Fruit fly (Drosophila melanogaster) whole organism, embryonic: Measurements from ENCODE around the gene bsk.
A peak's percentile ranks its signal among the peaks of the same experiment; 100 is the strongest.

ENCODE experiments used
- BEAF-32 ChIP-seq: fragments of 200-800 bp; sonication (Bioruptor generic); optimal IDR thresholded peaks from 3 replicates; lab custom pipeline; 2017; ENCODE audit warnings: missing biosample characterization, missing genetic modification characterization, mild to moderate bottlenecking, moderate library complexity, missing genetic modification reagents
- BtbVII ChIP-seq: fragments of 200-800 bp; sonication (Bioruptor generic); optimal IDR thresholded peaks from 3 replicates; lab custom pipeline; 2017; ENCODE audit warnings: missing biosample characterization, mild to moderate bottlenecking, missing genetic modification characterization
- CG10959 ChIP-seq: fragments of 200-800 bp; sonication (Bioruptor generic); IDR thresholded peaks from 2 replicates; pipeline ENCODE4 v1.3.6; 2022; ENCODE audit warnings: missing biosample characterization, missing genetic modification characterization
- CG11398 ChIP-seq: fragments of 200-800 bp; sonication (Bioruptor generic); optimal IDR thresholded peaks from 2 replicates; lab custom pipeline; 2016; ENCODE audit warnings: missing biosample characterization, missing genetic modification characterization
- CG13424 ChIP-seq: fragments of 200-800 bp; sonication (Bioruptor generic); optimal IDR thresholded peaks from 2 replicates; lab custom pipeline; 2019; ENCODE audit warnings: missing biosample characterization, mild to moderate bottlenecking, missing genetic modification characterization, moderate library complexity
- CG14050 ChIP-seq: fragments of 200-800 bp; sonication (Bioruptor generic); IDR thresholded peaks from 3 replicates; pipeline ENCODE4 v1.3.6; 2022; ENCODE audit warnings: missing biosample characterization, missing genetic modification characterization
- CG14860 ChIP-seq: fragments of 200-800 bp; sonication (Bioruptor generic); IDR thresholded peaks from 3 replicates; pipeline ENCODE4 v1.3.6; 2022; ENCODE audit warnings: missing biosample characterization, missing genetic modification characterization; ENCODE audit not compliant: partially characterized antibody
- CG18619 ChIP-seq: fragments of 200-800 bp; sonication (Bioruptor generic); optimal IDR thresholded peaks from 3 replicates; lab custom pipeline; 2017; ENCODE audit warnings: missing biosample characterization, mild to moderate bottlenecking, missing genetic modification characterization
- CG2116 ChIP-seq: fragments of 200-800 bp; sonication (Bioruptor generic); optimal IDR thresholded peaks from 3 replicates; lab custom pipeline; 2018; ENCODE audit warnings: missing biosample characterization, mild to moderate bottlenecking, missing genetic modification characterization
- CG2875 ChIP-seq: fragments of 200-800 bp; sonication (Bioruptor generic); optimal IDR thresholded peaks from 2 replicates; lab custom pipeline; 2017; ENCODE audit warnings: missing biosample characterization, mild to moderate bottlenecking, missing genetic modification characterization, missing genetic modification reagents
- CG30020 ChIP-seq: fragments of 200-800 bp; optimal IDR thresholded peaks from 2 replicates; lab custom pipeline; 2019; ENCODE audit warnings: missing biosample characterization, mild to moderate bottlenecking, missing genetic modification characterization, moderate library complexity
- CG31441 ChIP-seq: fragments of 200-800 bp; sonication (Bioruptor generic); IDR thresholded peaks from 2 replicates; pipeline ENCODE4 v1.3.6; 2022; ENCODE audit warnings: missing biosample characterization, missing genetic modification characterization
- CG3163 ChIP-seq: fragments of 200-800 bp; sonication (Bioruptor generic); optimal IDR thresholded peaks from 3 replicates; lab custom pipeline; 2016; ENCODE audit warnings: missing biosample characterization, missing genetic modification characterization
- CG3281 ChIP-seq: fragments of 200-800 bp; sonication (Bioruptor generic); optimal IDR thresholded peaks from 3 replicates; lab custom pipeline; 2017; ENCODE audit warnings: missing biosample characterization, mild to moderate bottlenecking, missing genetic modification characterization
- CG33557 ChIP-seq: fragments of 200-800 bp; sonication (Bioruptor generic); optimal IDR thresholded peaks from 2 replicates; lab custom pipeline; 2019; ENCODE audit warnings: missing biosample characterization, mild to moderate bottlenecking, missing genetic modification characterization, moderate library complexity
- CG4328 ChIP-seq: fragments of 200-800 bp; sonication (Bioruptor generic); optimal IDR thresholded peaks from 3 replicates; lab custom pipeline; 2017; ENCODE audit warnings: missing biosample characterization, missing genetic modification reagents, missing genetic modification characterization
- CG8290 ChIP-seq, 3 experiments: fragments of 200-800 bp; sonication (Bioruptor generic); optimal IDR thresholded peaks; 2 replicates each; lab custom pipeline; 2016 to 2019; ENCODE audit warnings: missing biosample characterization in 3 of 3, missing genetic modification characterization in 3 of 3, mild to moderate bottlenecking in 2 of 3, moderate library complexity in 1 of 3
- CkIIα-i1 ChIP-seq: fragments of 200-800 bp; sonication (Bioruptor generic); IDR thresholded peaks from 2 replicates; pipeline ENCODE4 v1.3.6; 2022; ENCODE audit warnings: missing biosample characterization, missing genetic modification characterization
- CrebB ChIP-seq: fragments of 200-800 bp; sonication (Bioruptor generic); optimal IDR thresholded peaks from 3 replicates; lab custom pipeline; 2018; ENCODE audit warnings: missing biosample characterization, mild to moderate bottlenecking, missing genetic modification characterization
- Deaf1 ChIP-seq: fragments of 200-800 bp; optimal IDR thresholded peaks from 3 replicates; lab custom pipeline; 2019; ENCODE audit warnings: missing biosample characterization, mild to moderate bottlenecking, missing genetic modification characterization, moderate library complexity
- Dll ChIP-seq: fragments of 200-800 bp; sonication (Bioruptor generic); IDR thresholded peaks from 4 replicates; pipeline ENCODE4 v1.3.6; 2022; ENCODE audit warnings: missing biosample characterization, missing genetic modification characterization; ENCODE audit not compliant: partially characterized antibody
- HLH54F ChIP-seq: fragments of 200-800 bp; sonication (Bioruptor generic); optimal IDR thresholded peaks from 3 replicates; lab custom pipeline; 2016; ENCODE audit warnings: missing biosample characterization, missing genetic modification characterization
- MESR4 ChIP-seq: fragments of 200-800 bp; sonication (Bioruptor generic); optimal IDR thresholded peaks from 2 replicates; lab custom pipeline; 2018; ENCODE audit warnings: missing biosample characterization, mild to moderate bottlenecking, missing genetic modification characterization, moderate library complexity
- NC2α ChIP-seq: fragments of 200-800 bp; sonication (Bioruptor generic); optimal IDR thresholded peaks from 2 replicates; lab custom pipeline; 2016; ENCODE audit warnings: missing biosample characterization, missing genetic modification characterization
- Scr ChIP-seq: fragments of 200-800 bp; sonication (Bioruptor generic); IDR thresholded peaks from 2 replicates; pipeline ENCODE4 v1.3.6; 2022; ENCODE audit warnings: missing biosample characterization, missing genetic modification characterization; ENCODE audit not compliant: partially characterized antibody
- Side ChIP-seq: fragments of 200-800 bp; sonication (Bioruptor generic); optimal IDR thresholded peaks from 2 replicates; lab custom pipeline; 2016; ENCODE audit warnings: missing biosample characterization, missing genetic modification characterization
- Sin3A ChIP-seq: fragments of >200 bp; optimal IDR thresholded peaks from 2 replicates; lab custom pipeline; 2018
- Sox100B ChIP-seq: fragments of 200-800 bp; sonication (Bioruptor generic); optimal IDR thresholded peaks from 3 replicates; lab custom pipeline; 2018; ENCODE audit warnings: missing biosample characterization, mild to moderate bottlenecking, missing genetic modification characterization
- ac ChIP-seq: fragments of 200-800 bp; sonication (Bioruptor generic); optimal IDR thresholded peaks from 3 replicates; lab custom pipeline; 2017; ENCODE audit warnings: missing biosample characterization, mild to moderate bottlenecking, missing genetic modification characterization
- ase ChIP-seq: fragments of 200-800 bp; sonication (Bioruptor generic); IDR thresholded peaks from 3 replicates; pipeline ENCODE4 v1.3.6; 2022; ENCODE audit warnings: missing biosample characterization, missing genetic modification characterization
- bsh ChIP-seq, 2 experiments: fragments of 200-800 bp; sonication (Bioruptor generic); optimal IDR thresholded peaks; 2 replicates each; lab custom pipeline; 2017 to 2018; ENCODE audit warnings: mild to moderate bottlenecking in 2 of 2, missing biosample characterization in 2 of 2, missing genetic modification characterization in 2 of 2, moderate library complexity in 1 of 2
- btn ChIP-seq: fragments of 200-800 bp; sonication (Bioruptor generic); optimal IDR thresholded peaks from 2 replicates; lab custom pipeline; 2016; ENCODE audit warnings: missing biosample characterization, missing genetic modification characterization
- cg ChIP-seq: fragments of 200-800 bp; sonication (Bioruptor generic); optimal IDR thresholded peaks from 3 replicates; lab custom pipeline; 2019; ENCODE audit warnings: missing biosample characterization, mild to moderate bottlenecking, missing genetic modification characterization, moderate library complexity
- corto ChIP-seq: fragments of 200-800 bp; sonication (Bioruptor generic); optimal IDR thresholded peaks from 2 replicates; lab custom pipeline; 2016; ENCODE audit warnings: missing biosample characterization, mild to moderate bottlenecking, missing genetic modification characterization, moderate library complexity
- crp ChIP-seq, 2 experiments: fragments of 200-800 bp; sonication (Bioruptor generic); optimal IDR thresholded peaks; 2 replicates in 1 of 2; 3 replicates in 1 of 2; lab custom pipeline; 2017; ENCODE audit warnings: missing biosample characterization in 2 of 2, missing genetic modification characterization in 2 of 2, mild to moderate bottlenecking in 1 of 2, moderate library complexity in 1 of 2
- ewg ChIP-seq: fragments of 200-800 bp; sonication (Bioruptor generic); optimal IDR thresholded peaks from 3 replicates; lab custom pipeline; 2017; ENCODE audit warnings: mild to moderate bottlenecking, missing biosample characterization, missing genetic modification reagents, missing genetic modification characterization
- kah ChIP-seq: fragments of 200-800 bp; sonication (Bioruptor generic); optimal IDR thresholded peaks from 2 replicates; lab custom pipeline; 2018; ENCODE audit warnings: missing biosample characterization, mild to moderate bottlenecking, missing genetic modification characterization
- ken ChIP-seq: fragments of 200-800 bp; sonication (Bioruptor generic); IDR thresholded peaks from 3 replicates; pipeline ENCODE4 v1.3.6; 2022; ENCODE audit warnings: missing biosample characterization, missing genetic modification characterization
- nau ChIP-seq: fragments of 200-800 bp; sonication (Bioruptor generic); optimal IDR thresholded peaks from 3 replicates; lab custom pipeline; 2017; ENCODE audit warnings: missing biosample characterization, mild to moderate bottlenecking, missing genetic modification characterization, missing genetic modification reagents
- nerfin-1 ChIP-seq: fragments of 200-800 bp; sonication (Bioruptor generic); optimal IDR thresholded peaks from 3 replicates; lab custom pipeline; 2019; ENCODE audit warnings: missing biosample characterization, mild to moderate bottlenecking, missing genetic modification characterization, moderate library complexity
- peb ChIP-seq: fragments of 200-800 bp; sonication (Bioruptor generic); IDR thresholded peaks from 2 replicates; pipeline ENCODE4 v1.3.6; 2022; ENCODE audit warnings: missing biosample characterization, missing genetic modification characterization
- pfk ChIP-seq: fragments of 200-800 bp; sonication (Bioruptor generic); optimal IDR thresholded peaks from 2 replicates; lab custom pipeline; 2018; ENCODE audit warnings: missing biosample characterization, mild to moderate bottlenecking, missing genetic modification characterization, moderate library complexity
- sd ChIP-seq: fragments of 200-800 bp; sonication (Bioruptor generic); optimal IDR thresholded peaks from 3 replicates; lab custom pipeline; 2018; ENCODE audit warnings: missing biosample characterization, mild to moderate bottlenecking, missing genetic modification characterization, moderate library complexity
- slp2 ChIP-seq: fragments of 200-800 bp; sonication (Bioruptor generic); optimal IDR thresholded peaks from 2 replicates; lab custom pipeline; 2016; ENCODE audit warnings: missing biosample characterization, missing genetic modification characterization
- sqz ChIP-seq: fragments of 200-800 bp; sonication (Bioruptor generic); optimal IDR thresholded peaks from 3 replicates; lab custom pipeline; 2018; ENCODE audit warnings: missing biosample characterization, mild to moderate bottlenecking, missing genetic modification characterization
- stwl ChIP-seq: fragments of 200-800 bp; sonication (Bioruptor generic); optimal IDR thresholded peaks from 3 replicates; lab custom pipeline; 2018; ENCODE audit warnings: missing biosample characterization, mild to moderate bottlenecking, missing genetic modification characterization, moderate library complexity
- trh ChIP-seq: fragments of 200-800 bp; sonication (Bioruptor generic); optimal IDR thresholded peaks from 2 replicates; lab custom pipeline; 2016; ENCODE audit warnings: missing biosample characterization, missing genetic modification characterization
- unc-4 ChIP-seq: fragments of 200-800 bp; sonication (Bioruptor generic); IDR thresholded peaks from 2 replicates; pipeline ENCODE4 v1.3.6; 2022; ENCODE audit warnings: missing biosample characterization, missing genetic modification characterization; ENCODE audit not compliant: partially characterized antibody

bsk gene

DNA sequence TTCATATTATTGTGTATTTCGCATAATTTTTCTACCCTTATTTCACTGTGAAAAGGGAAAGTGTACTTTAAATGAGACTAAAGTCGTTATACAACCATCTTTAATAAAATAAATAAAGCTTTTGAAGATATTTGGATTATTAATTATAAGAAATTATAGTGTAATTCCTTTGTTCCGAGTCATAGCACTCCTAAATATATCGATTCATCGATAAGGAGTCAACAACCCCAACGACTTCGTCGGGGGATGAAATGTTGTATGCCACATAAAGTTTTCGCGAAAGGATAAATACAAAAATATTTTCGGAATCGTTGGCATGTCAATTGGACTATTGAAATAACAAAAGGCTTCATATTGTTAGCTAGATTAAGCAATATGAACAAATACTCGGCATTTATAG is 1.3 kb upstream of the bsk start, which contains the start of gene Ror:
Gene Ror (plus strand): TSS at position 252 of the 400 bp plus-strand sequence.
- TF ChIP-seq ase (GFP tag; lab: Robert Waterston, UW) (no peak), CG10959 (no peak), BEAF-32 (peak; percentile 50), CkIIα-i1 (GFP tag; lab: Robert Waterston, UW) (no peak), sqz (GFP tag; lab: Kevin White, UChicago) (no peak), Dll (GFP tag; lab: Robert Waterston, UW) (0 out of 4 replicates have a peak, but pooled peaks have one; percentile 12), CG31441 (GFP tag; lab: Robert Waterston, UW) (no peak), CG18619 (no peak), Scr (GFP tag; lab: Robert Waterston, UW) (peak; percentile 47; the same call in 1 of the 2 replicates), CG14860 (GFP tag; lab: Robert Waterston, UW) (no peak), CG2116 (GFP tag; lab: Kevin White, UChicago) (peak; percentile 71), cg (GFP tag; lab: Kevin White, UChicago) (no peak), crp (GFP tag; optimal IDR thresholded peaks at IDR 0.05; lab: Kevin White, UChicago) (no peak), CG2875 (GFP tag; lab: Kevin White, UChicago) (no peak), CG30020 (tag; lab: Kevin White, UChicago) (peak; percentile 64), unc-4 (GFP tag; lab: Robert Waterston, UW) (peak; percentile 47; the same call in 1 of the 2 replicates), stwl (peak; percentile 1), nerfin-1 (tag; lab: Kevin White, UChicago) (peak; percentile 43), NC2α (GFP tag; lab: Kevin White, UChicago) (no peak), MESR4 (GFP tag; lab: Kevin White, UChicago) (peak; percentile 7), CG14050 (GFP tag; lab: Robert Waterston, UW) (no peak), CG11398 (GFP tag; lab: Kevin White, UChicago) (no peak), slp2 (no peak)

DNA sequence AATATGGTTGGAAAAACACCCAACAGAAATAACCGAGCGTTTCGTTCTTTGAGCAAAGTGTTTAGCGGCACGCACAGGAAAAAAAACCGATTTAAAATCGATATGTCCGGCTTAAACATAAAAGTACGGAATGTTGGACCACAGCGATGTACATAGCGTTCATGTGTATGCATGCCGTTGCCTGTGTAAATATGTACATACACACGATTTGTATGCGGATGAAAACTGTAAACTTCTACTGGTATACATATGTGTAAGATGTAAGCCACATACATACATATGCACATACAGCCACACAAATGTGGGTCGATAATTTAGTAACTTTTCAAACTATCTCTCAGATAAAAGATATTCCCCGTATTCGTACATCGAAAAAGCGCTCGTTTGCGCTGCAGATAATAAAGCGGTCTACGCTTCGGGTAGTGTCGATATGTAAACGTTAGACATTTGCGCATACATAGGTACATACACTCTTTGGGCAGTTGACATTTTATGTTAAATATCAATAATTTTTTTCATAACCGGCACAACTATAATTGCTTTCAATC is 572 bp downstream of the bsk start:
- peak; percentile 87 for TF ChIP-seq CG33557
- peak; percentile 33; the same call in 1 of the 2 replicates for TF ChIP-seq peb (GFP tag; lab: Robert Waterston, UW)
- peak; percentile 3 for TF ChIP-seq nau (GFP tag; lab: Kevin White, UChicago)
- TF ChIP-seq Deaf1: peak; percentile 81
- TF ChIP-seq sd: peak; percentile 76
- TF ChIP-seq BtbVII (GFP tag; lab: Kevin White, UChicago): peak; percentile 60
- TF ChIP-seq CG3281 (GFP tag; lab: Kevin White, UChicago): peak; percentile 45
- TF ChIP-seq CG13424 (tag; lab: Kevin White, UChicago): peak; percentile 34
- no peak for TF ChIP-seq Sin3A (lab: Kevin White, UChicago)
- TF ChIP-seq CG8290 (GFP tag; optimal IDR thresholded peaks at IDR 0.05; lab: Kevin White, UChicago): peak; percentile 15
- TF ChIP-seq CG8290 (tag; optimal IDR thresholded peaks at IDR 0.05; lab: Kevin White, UChicago): peak in 1 of 2 experiments; percentile 73
- no peak for TF ChIP-seq ken
- no peak for TF ChIP-seq btn (GFP tag; lab: Kevin White, UChicago)
- peak; percentile 64 for TF ChIP-seq CrebB
- TF ChIP-seq CG4328: peak; percentile 68
- TF ChIP-seq Sox100B (GFP tag; lab: Kevin White, UChicago): peak; percentile 75
- peak; percentile 73 for TF ChIP-seq ac (GFP tag; lab: Kevin White, UChicago)
- peak; percentile 1 for TF ChIP-seq Side (GFP tag; lab: Kevin White, UChicago)
- TF ChIP-seq CG3163 (GFP tag; lab: Kevin White, UChicago): peak; percentile 11
- peak; percentile 20 for TF ChIP-seq corto (GFP tag; lab: Kevin White, UChicago)
- TF ChIP-seq HLH54F: no peak
- no peak for TF ChIP-seq bsh (GFP tag; optimal IDR thresholded peaks at IDR 0.05; lab: Kevin White, UChicago)
- peak; percentile 75 for TF ChIP-seq pfk (GFP tag; lab: Kevin White, UChicago)
- TF ChIP-seq ewg (GFP tag; lab: Kevin White, UChicago): no peak
- TF ChIP-seq trh (GFP tag; lab: Kevin White, UChicago): peak; percentile 20
- peak; percentile 55 for TF ChIP-seq kah (GFP tag; lab: Kevin White, UChicago)
